Fruit fly (Drosophila melanogaster) whole organism, embryonic: ENCODE results near the gene APP-BP1.

ENCODE experiments used
- Asciz ChIP-seq: fragments of 200-800 bp; sonication (Bioruptor generic); optimal IDR thresholded peaks from 2 replicates; lab custom pipeline; 2017; ENCODE audit warnings: missing biosample characterization, mild to moderate bottlenecking, missing genetic modification characterization, missing genetic modification reagents
- B-H2 ChIP-seq: fragments of 200-800 bp; sonication (Bioruptor generic); optimal IDR thresholded peaks from 2 replicates; lab custom pipeline; 2018; ENCODE audit warnings: missing biosample characterization, mild to moderate bottlenecking, missing genetic modification characterization
- BEAF-32 ChIP-seq: fragments of 200-800 bp; sonication (Bioruptor generic); optimal IDR thresholded peaks from 3 replicates; lab custom pipeline; 2017; ENCODE audit warnings: missing biosample characterization, missing genetic modification characterization, mild to moderate bottlenecking, moderate library complexity, missing genetic modification reagents
- CG10979 ChIP-seq: fragments of 200-800 bp; sonication (Bioruptor generic); optimal IDR thresholded peaks from 2 replicates; lab custom pipeline; 2018; ENCODE audit warnings: missing biosample characterization, mild to moderate bottlenecking, missing genetic modification characterization, moderate library complexity
- CG11093 ChIP-seq: fragments of 200-800 bp; sonication (Bioruptor generic); IDR thresholded peaks from 3 replicates; pipeline ENCODE4 v1.3.6; 2022; ENCODE audit warnings: missing biosample characterization, missing genetic modification characterization
- CG11247 ChIP-seq: fragments of 200-800 bp; sonication (Bioruptor generic); IDR thresholded peaks from 2 replicates; pipeline ENCODE4 v1.3.6; 2022; ENCODE audit warnings: missing biosample characterization, missing genetic modification characterization
- CG12071 ChIP-seq: fragments of 200-800 bp; sonication (Bioruptor generic); optimal IDR thresholded peaks from 3 replicates; lab custom pipeline; 2018; ENCODE audit warnings: missing biosample characterization, mild to moderate bottlenecking, missing genetic modification characterization
- CG12391 ChIP-seq: fragments of 200-800 bp; sonication (Bioruptor generic); optimal IDR thresholded peaks from 3 replicates; lab custom pipeline; 2018; ENCODE audit warnings: missing biosample characterization, mild to moderate bottlenecking, missing genetic modification characterization, moderate library complexity
- CG12744 ChIP-seq: fragments of 200-800 bp; sonication (Bioruptor generic); optimal IDR thresholded peaks from 2 replicates; lab custom pipeline; 2016; ENCODE audit warnings: missing biosample characterization, missing genetic modification characterization
- CG12769 ChIP-seq: fragments of 200-800 bp; sonication (Bioruptor generic); optimal IDR thresholded peaks from 2 replicates; lab custom pipeline; 2019; ENCODE audit warnings: missing biosample characterization, mild to moderate bottlenecking, missing genetic modification characterization, moderate library complexity
- CG13296 ChIP-seq: fragments of 200-800 bp; sonication (Bioruptor generic); optimal IDR thresholded peaks from 3 replicates; lab custom pipeline; 2018; ENCODE audit warnings: missing biosample characterization, mild to moderate bottlenecking, missing genetic modification characterization
- CG14014 ChIP-seq: fragments of 200-800 bp; sonication (Bioruptor generic); IDR thresholded peaks from 2 replicates; pipeline ENCODE4 v1.3.6; 2022; ENCODE audit warnings: missing biosample characterization, missing genetic modification characterization
- CG2199 ChIP-seq: fragments of 200-800 bp; sonication (Bioruptor generic); IDR thresholded peaks from 3 replicates; pipeline ENCODE4 v1.3.6; 2022; ENCODE audit warnings: missing biosample characterization, missing genetic modification characterization
- CG32772 ChIP-seq: fragments of 200-800 bp; sonication (Bioruptor generic); IDR thresholded peaks from 2 replicates; pipeline ENCODE4 v1.3.6; 2022; ENCODE audit warnings: missing biosample characterization, missing genetic modification characterization
- CG3281 ChIP-seq: fragments of 200-800 bp; sonication (Bioruptor generic); optimal IDR thresholded peaks from 3 replicates; lab custom pipeline; 2017; ENCODE audit warnings: missing biosample characterization, mild to moderate bottlenecking, missing genetic modification characterization
- CG34376 ChIP-seq: fragments of 200-800 bp; sonication (Bioruptor generic); optimal IDR thresholded peaks from 2 replicates; lab custom pipeline; 2018; ENCODE audit warnings: missing biosample characterization, mild to moderate bottlenecking, missing genetic modification characterization
- CG3838 ChIP-seq: fragments of 200-800 bp; sonication (Bioruptor generic); optimal IDR thresholded peaks from 3 replicates; lab custom pipeline; 2016; ENCODE audit warnings: missing biosample characterization, missing genetic modification characterization
- CG8089 ChIP-seq: fragments of 200-800 bp; sonication (Bioruptor generic); optimal IDR thresholded peaks from 3 replicates; lab custom pipeline; 2016; ENCODE audit warnings: missing biosample characterization, missing genetic modification characterization
- CG9932 ChIP-seq: fragments of 200-800 bp; sonication (Bioruptor generic); IDR thresholded peaks from 2 replicates; pipeline ENCODE4 v1.3.6; 2022; ENCODE audit warnings: missing biosample characterization, missing genetic modification characterization
- Dip3 ChIP-seq: fragments of 200-800 bp; sonication (Bioruptor generic); optimal IDR thresholded peaks from 3 replicates; lab custom pipeline; 2016; ENCODE audit warnings: missing biosample characterization, missing genetic modification characterization
- Fer1 ChIP-seq: fragments of 200-800 bp; sonication (Bioruptor generic); optimal IDR thresholded peaks from 2 replicates; lab custom pipeline; 2017; ENCODE audit warnings: missing biosample characterization, mild to moderate bottlenecking, missing genetic modification characterization
- H2.0 ChIP-seq: fragments of 200-800 bp; sonication (Bioruptor generic); IDR thresholded peaks from 2 replicates; pipeline ENCODE4 v1.3.6; 2022; ENCODE audit warnings: missing biosample characterization, missing genetic modification characterization
- HLHmδ ChIP-seq: fragments of 200-800 bp; sonication (Bioruptor generic); optimal IDR thresholded peaks from 2 replicates; lab custom pipeline; 2018; ENCODE audit warnings: missing biosample characterization, mild to moderate bottlenecking, missing genetic modification characterization, moderate library complexity
- Hr51 ChIP-seq, 2 experiments: fragments of 200-800 bp; sonication (Bioruptor generic); optimal IDR thresholded peaks; 2 replicates in 1 of 2; 3 replicates in 1 of 2; lab custom pipeline; 2016 to 2018; ENCODE audit warnings: missing biosample characterization in 2 of 2, missing genetic modification characterization in 2 of 2, mild to moderate bottlenecking in 1 of 2, moderate library complexity in 1 of 2
- MESR4 ChIP-seq: fragments of 200-800 bp; sonication (Bioruptor generic); optimal IDR thresholded peaks from 2 replicates; lab custom pipeline; 2018; ENCODE audit warnings: missing biosample characterization, mild to moderate bottlenecking, missing genetic modification characterization, moderate library complexity
- Med ChIP-seq: fragments of 200-800 bp; sonication (Bioruptor generic); peaks from one replicate; lab custom pipeline; 2016; ENCODE audit warnings: missing biosample characterization, missing genetic modification characterization, mild to moderate bottlenecking, inconsistent platforms, moderate library complexity
- Meics ChIP-seq: fragments of 200-800 bp; sonication (Bioruptor generic); optimal IDR thresholded peaks from 2 replicates; lab custom pipeline; 2017; ENCODE audit warnings: missing biosample characterization, mild to moderate bottlenecking, missing genetic modification characterization
- Mes4 ChIP-seq: fragments of 200-800 bp; sonication (Bioruptor generic); optimal IDR thresholded peaks from 2 replicates; lab custom pipeline; 2016; ENCODE audit warnings: missing biosample characterization, missing genetic modification characterization
- Nf-YC ChIP-seq: fragments of 200-800 bp; optimal IDR thresholded peaks from 3 replicates; lab custom pipeline; 2019; ENCODE audit warnings: missing biosample characterization, mild to moderate bottlenecking, missing genetic modification characterization, moderate library complexity
- Xrp1 ChIP-seq: fragments of 200-800 bp; sonication (Bioruptor generic); IDR thresholded peaks from 2 replicates; pipeline ENCODE4 v1.3.6; 2022; ENCODE audit warnings: missing biosample characterization, missing genetic modification characterization
- YL-1 ChIP-seq: fragments of 200-800 bp; sonication (Bioruptor generic); optimal IDR thresholded peaks from 3 replicates; lab custom pipeline; 2017; ENCODE audit warnings: missing biosample characterization, mild to moderate bottlenecking, missing genetic modification characterization
- az2 ChIP-seq: fragments of 200-800 bp; sonication (Bioruptor generic); optimal IDR thresholded peaks from 3 replicates; lab custom pipeline; 2016; ENCODE audit warnings: missing biosample characterization, missing genetic modification characterization
- bcd ChIP-seq: fragments of 200-800 bp; sonication (Bioruptor generic); optimal IDR thresholded peaks from 2 replicates; lab custom pipeline; 2017; ENCODE audit warnings: missing biosample characterization, mild to moderate bottlenecking, missing genetic modification characterization
- bowl ChIP-seq: fragments of 200-800 bp; sonication (Bioruptor generic); IDR thresholded peaks from 2 replicates; pipeline ENCODE4 v1.3.6; 2022; ENCODE audit warnings: missing biosample characterization, missing genetic modification characterization
- br ChIP-seq: fragments of >200 bp; optimal IDR thresholded peaks from 2 replicates; lab custom pipeline; 2017
- bsh ChIP-seq, 2 experiments: fragments of 200-800 bp; sonication (Bioruptor generic); optimal IDR thresholded peaks; 2 replicates each; lab custom pipeline; 2017 to 2018; ENCODE audit warnings: mild to moderate bottlenecking in 2 of 2, missing biosample characterization in 2 of 2, missing genetic modification characterization in 2 of 2, moderate library complexity in 1 of 2
- fru ChIP-seq: fragments of >200 bp; optimal IDR thresholded peaks from 2 replicates; lab custom pipeline; 2017
- gce ChIP-seq: fragments of 200-800 bp; sonication (Bioruptor generic); IDR thresholded peaks from 3 replicates; pipeline ENCODE4 v1.3.6; 2022; ENCODE audit warnings: missing biosample characterization, missing genetic modification characterization
- gem ChIP-seq: fragments of 200-800 bp; sonication (Bioruptor generic); optimal IDR thresholded peaks from 2 replicates; lab custom pipeline; 2019; ENCODE audit warnings: missing biosample characterization, mild to moderate bottlenecking, missing genetic modification characterization, moderate library complexity
- grn ChIP-seq: fragments of 200-800 bp; sonication (Bioruptor generic); optimal IDR thresholded peaks from 3 replicates; lab custom pipeline; 2017; ENCODE audit warnings: missing biosample characterization, missing genetic modification characterization
- gt ChIP-seq: fragments of 200-800 bp; sonication (Bioruptor generic); IDR thresholded peaks from 2 replicates; pipeline ENCODE4 v1.3.6; 2022; ENCODE audit warnings: missing biosample characterization, missing genetic modification characterization
- mam ChIP-seq: fragments of 200-800 bp; sonication (Bioruptor generic); optimal IDR thresholded peaks from 3 replicates; lab custom pipeline; 2016; ENCODE audit warnings: missing biosample characterization, missing genetic modification characterization
- mirr ChIP-seq: fragments of 200-800 bp; sonication (Bioruptor generic); optimal IDR thresholded peaks from 3 replicates; lab custom pipeline; 2018; ENCODE audit warnings: missing biosample characterization, mild to moderate bottlenecking, missing genetic modification characterization
- mld ChIP-seq: fragments of 200-800 bp; sonication (Bioruptor generic); IDR thresholded peaks from 3 replicates; pipeline ENCODE4 v1.3.6; 2022; ENCODE audit warnings: missing biosample characterization, missing genetic modification characterization; ENCODE audit not compliant: partially characterized antibody
- nmo ChIP-seq: fragments of 200-800 bp; sonication (Bioruptor generic); optimal IDR thresholded peaks from 2 replicates; lab custom pipeline; 2018; ENCODE audit warnings: missing biosample characterization, mild to moderate bottlenecking, missing genetic modification characterization, moderate library complexity
- pros ChIP-seq: fragments of 200-800 bp; sonication (Bioruptor generic); optimal IDR thresholded peaks from 3 replicates; lab custom pipeline; 2019; ENCODE audit warnings: missing biosample characterization, mild to moderate bottlenecking, missing genetic modification characterization, moderate library complexity
- sisA ChIP-seq: fragments of 200-800 bp; sonication (Bioruptor generic); IDR thresholded peaks from 2 replicates; pipeline ENCODE4 v1.3.6; 2022; ENCODE audit warnings: missing biosample characterization, missing genetic modification characterization
- sug ChIP-seq: fragments of 200-800 bp; optimal IDR thresholded peaks from 2 replicates; lab custom pipeline; 2019; ENCODE audit warnings: missing biosample characterization, mild to moderate bottlenecking, missing genetic modification characterization, moderate library complexity
- zen ChIP-seq: fragments of 200-800 bp; sonication (Bioruptor generic); optimal IDR thresholded peaks from 3 replicates; lab custom pipeline; 2018; ENCODE audit warnings: missing biosample characterization, mild to moderate bottlenecking, missing genetic modification characterization, moderate library complexity

The APP-BP1 gene

dm6 chr3L:11125636-11126532, 27.7 kb downstream of the APP-BP1 start (continued):
- TF ChIP-seq Mes4 (GFP tag; lab: Kevin White, UChicago): no peak
- no peak for TF ChIP-seq CG12769 (tag; lab: Kevin White, UChicago)
- TF ChIP-seq CG32772 (GFP tag; lab: Robert Waterston, UW): no peak
- TF ChIP-seq zen: peak; percentile 20
- TF ChIP-seq CG11247 (GFP tag; lab: Robert Waterston, UW): no peak
- TF ChIP-seq H2.0 (GFP tag; lab: Robert Waterston, UW): no peak
- no peak for TF ChIP-seq CG13296 (GFP tag; lab: Kevin White, UChicago)
- TF ChIP-seq Xrp1: 0 out of 2 replicates have a peak, but pooled peaks have one; percentile 11
- no peak for TF ChIP-seq gt (GFP tag; lab: Robert Waterston, UW)
- TF ChIP-seq CG12071: no peak
- TF ChIP-seq CG9932 (GFP tag; lab: Robert Waterston, UW): 0 out of 2 replicates have a peak, but pooled peaks have one; percentile 7
- TF ChIP-seq gem: peak; percentile 43
- no peak for TF ChIP-seq Asciz (GFP tag; lab: Kevin White, UChicago)
- TF ChIP-seq CG14014: peak; percentile 32; the same call in 1 of the 2 replicates
- no peak for TF ChIP-seq bsh (GFP tag; optimal IDR thresholded peaks at IDR 0.05; lab: Kevin White, UChicago)
- TF ChIP-seq bowl: no peak
- no peak for TF ChIP-seq mld (GFP tag; lab: Robert Waterston, UW)
- TF ChIP-seq Meics: peak; percentile 26
- TF ChIP-seq mam (GFP tag; lab: Kevin White, UChicago): peak; percentile 16
- no peak for TF ChIP-seq br
- TF ChIP-seq Hr51 (GFP tag; optimal IDR thresholded peaks at IDR 0.05; lab: Kevin White, UChicago): no peak
- no peak for TF ChIP-seq mirr (GFP tag; lab: Kevin White, UChicago)
- no peak for TF ChIP-seq HLHmδ (GFP tag; lab: Kevin White, UChicago)
- TF ChIP-seq CG3281 (GFP tag; lab: Kevin White, UChicago): peak; percentile 50
- no peak for TF ChIP-seq CG34376
- no peak for TF ChIP-seq gce
- TF ChIP-seq pros: no peak
- TF ChIP-seq sug (tag; lab: Kevin White, UChicago): no peak
- TF ChIP-seq grn (GFP tag; lab: Kevin White, UChicago): no peak
- TF ChIP-seq CG8089 (GFP tag; lab: Kevin White, UChicago): no peak
- TF ChIP-seq az2: no peak
- TF ChIP-seq fru: no peak
- no peak for TF ChIP-seq MESR4 (GFP tag; lab: Kevin White, UChicago)
- no peak for TF ChIP-seq B-H2 (GFP tag; lab: Kevin White, UChicago)
- TF ChIP-seq Nf-YC (tag; lab: Kevin White, UChicago): no peak
- no peak for TF ChIP-seq YL-1
- peak; percentile 6 for TF ChIP-seq CG12391
- TF ChIP-seq CG2199 (GFP tag; lab: Robert Waterston, UW): no peak
- TF ChIP-seq Fer1 (GFP tag; lab: Kevin White, UChicago): peak; percentile 6
- TF ChIP-seq sisA: no peak
- TF ChIP-seq CG11093: no peak
- TF ChIP-seq bcd (GFP tag; lab: Kevin White, UChicago): peak; percentile 15
- TF ChIP-seq CG10979 (tag; lab: Kevin White, UChicago): peak; percentile 10
- no peak for TF ChIP-seq CG12744 (GFP tag; lab: Kevin White, UChicago)
- TF ChIP-seq BEAF-32 (GFP tag; lab: Kevin White, UChicago): no peak
- TF ChIP-seq Dip3 (GFP tag; lab: Kevin White, UChicago): peak; percentile 27
- peak; percentile 19 for TF ChIP-seq nmo
- peak; percentile 79 for TF ChIP-seq Med
- no peak for TF ChIP-seq CG3838 (GFP tag; lab: Kevin White, UChicago)
